Worm (Caenorhabditis elegans): Measurements from ENCODE around the gene lmtr-2.

ce11 chrV:7983381-7984052, 27.4 kb downstream of the lmtr-2 start, which contains the start of the genes natb-1 and abhd-12:
- TF ChIP-seq lin-13 (GFP tag; optimal IDR thresholded peaks at IDR 0.05) (no peak), Y55F3AM.14 (GFP tag; optimal IDR thresholded peaks at IDR 0.05) (no peak), nhr-237 (tag; optimal IDR thresholded peaks at IDR 0.05) (no peak), lsy-2 (tag; optimal IDR thresholded peaks at IDR 0.05) (peak; percentile 84 to 96), nhr-25 (tag; optimal IDR thresholded peaks at IDR 0.05) (peak; percentile 30), ZK546.5 (tag; optimal IDR thresholded peaks at IDR 0.05) (no peak), nhr-129 (tag; optimal IDR thresholded peaks at IDR 0.05) (peak; percentile 45), lin-39 (tag; optimal IDR thresholded peaks at IDR 0.05) (no peak), peb-1 (tag; optimal IDR thresholded peaks at IDR 0.05) (no peak), fos-1 (tag; optimal IDR thresholded peaks at IDR 0.05) (peak; percentile 20), zag-1 (tag; optimal IDR thresholded peaks at IDR 0.05) (no peak)

Data from whole organism, L2 larva.